Worm (Caenorhabditis elegans) whole organism, early embryonic: Measurements from ENCODE around the gene lgc-48.

Source experiments
- B0310.2 ChIP-seq: sonication (generic microtip); optimal IDR thresholded peaks from 2 replicates; lab custom pipeline; 2016; ENCODE audit warnings: mild to moderate bottlenecking, missing genetic modification characterization, missing compliant biosample characterization
- F13C5.2 ChIP-seq: sonication (generic microtip); optimal IDR thresholded peaks from 2 replicates; lab custom pipeline; 2017; ENCODE audit warnings: mild to moderate bottlenecking, missing genetic modification characterization, inconsistent platforms, missing compliant biosample characterization
- aly-1 ChIP-seq: sonication (generic microtip); optimal IDR thresholded peaks from 2 replicates; lab custom pipeline; 2016; ENCODE audit warnings: missing genetic modification characterization, missing compliant biosample characterization
- ama-1 ChIP-seq: fragments of 150-350 bp; optimal IDR thresholded peaks from 2 replicates; lab custom pipeline; 2014
- ceh-13 ChIP-seq: fragments of 200-800 bp; sonication (Bioruptor generic); optimal IDR thresholded peaks from 2 replicates; lab custom pipeline; 2018; ENCODE audit warnings: mild to moderate bottlenecking, missing genetic modification characterization, missing compliant biosample characterization
- ceh-36 ChIP-seq: sonication (generic microtip); optimal IDR thresholded peaks from 2 replicates; lab custom pipeline; 2016; ENCODE audit warnings: missing genetic modification characterization, inconsistent platforms, missing compliant biosample characterization
- ets-7 ChIP-seq: sonication (generic microtip); optimal IDR thresholded peaks from 2 replicates; lab custom pipeline; 2016; ENCODE audit warnings: missing genotype, missing genetic modification characterization, missing compliant biosample characterization
- flt-1 ChIP-seq: fragments of 200-800 bp; sonication (Bioruptor generic); IDR thresholded peaks from 2 replicates; pipeline ENCODE4 v1.3.6; 2022; ENCODE audit warnings: missing genetic modification characterization, missing compliant biosample characterization
- hmbx-1 ChIP-seq: sonication (generic microtip); optimal IDR thresholded peaks from 2 replicates; lab custom pipeline; 2016; ENCODE audit warnings: mild to moderate bottlenecking, missing genetic modification characterization, missing compliant biosample characterization
- hmg-4 ChIP-seq: fragments of 200-800 bp; sonication (Bioruptor generic); optimal IDR thresholded peaks from 2 replicates; lab custom pipeline; 2018; ENCODE audit warnings: mild to moderate bottlenecking, missing genetic modification characterization, missing compliant biosample characterization
- hnd-1 ChIP-seq: sonication (generic microtip); optimal IDR thresholded peaks from 2 replicates; lab custom pipeline; 2016; ENCODE audit warnings: missing genetic modification characterization, missing compliant biosample characterization
- pes-1 ChIP-seq: fragments of 200-800 bp; sonication (Bioruptor generic); IDR thresholded peaks from 2 replicates; pipeline ENCODE4 v1.3.6; 2022; ENCODE audit warnings: missing genetic modification reagents, missing genetic modification characterization, missing compliant biosample characterization
- scrt-1 ChIP-seq: fragments of 200-800 bp; sonication (Bioruptor generic); IDR thresholded peaks from 2 replicates; pipeline ENCODE4 v1.3.6; 2022; ENCODE audit warnings: missing genetic modification characterization, missing compliant biosample characterization
- sea-1 ChIP-seq: fragments of 200-800 bp; sonication (Bioruptor generic); conservative IDR thresholded peaks from 2 replicates; pipeline ENCODE4 v1.3.6; 2022; ENCODE audit warnings: missing genetic modification characterization, missing compliant biosample characterization
- tbx-11 ChIP-seq: fragments of 200-800 bp; sonication (Bioruptor generic); IDR thresholded peaks from 2 replicates; pipeline ENCODE4 v1.3.6; 2022; ENCODE audit warnings: missing genetic modification characterization, missing compliant biosample characterization
- tbx-37 ChIP-seq: fragments of 200-800 bp; sonication (Bioruptor generic); conservative IDR thresholded peaks from 2 replicates; pipeline ENCODE4 v1.3.6; 2022; ENCODE audit warnings: missing genetic modification reagents, missing genetic modification characterization, missing compliant biosample characterization
- tra-4 ChIP-seq: sonication (generic microtip); optimal IDR thresholded peaks from 2 replicates; lab custom pipeline; 2017; ENCODE audit warnings: missing genetic modification characterization, missing compliant biosample characterization

lgc-48 gene

DNA sequence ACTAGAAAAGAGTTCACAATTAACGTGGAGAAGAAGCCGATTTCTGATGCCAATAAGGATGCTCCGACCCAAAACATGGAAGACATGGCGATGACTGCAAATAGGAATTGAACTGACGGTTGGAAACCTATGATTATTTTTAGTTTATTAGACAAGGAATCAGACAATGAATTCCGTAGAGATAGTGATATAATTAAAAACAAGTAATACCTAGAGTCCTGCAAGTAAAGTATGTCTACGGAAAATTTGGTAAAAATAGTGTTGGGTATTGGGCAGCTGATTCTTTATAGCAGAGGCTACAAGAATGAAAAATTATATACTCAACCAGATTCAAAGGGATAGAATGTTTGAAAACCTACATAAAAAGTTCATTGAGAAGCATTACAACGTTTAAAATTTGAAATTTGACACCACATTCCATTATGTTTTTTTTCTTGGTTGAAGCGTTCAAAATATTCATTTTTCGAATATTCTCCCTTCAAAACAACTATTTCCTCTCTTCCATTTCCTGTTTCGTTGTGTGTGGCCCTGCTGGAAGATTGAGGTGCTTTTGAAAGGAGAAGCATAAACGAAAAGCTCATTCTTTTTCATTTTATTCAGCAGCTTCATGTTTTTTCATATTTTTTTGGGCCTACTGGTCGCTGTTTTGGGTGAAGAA is at the start of gene lgc-48, which contains the start of gene str-4:
Gene lgc-48, plus strand, starts transcription at position 608 of the 658 bp plus-strand sequence.
Gene str-4, minus strand, starts transcription at position 101 of the 658 bp plus-strand sequence.
- TF ChIP-seq ama-1 (lab: Kevin White, UChicago) (no peak), flt-1 (GFP tag; lab: Robert Waterston, UW) (no peak), ets-7 (tag; lab: Kevin White, UChicago) (no peak), tbx-11 (GFP tag; lab: Robert Waterston, UW) (no peak), tbx-37 (GFP tag; lab: Robert Waterston, UW) (no peak), hmbx-1 (tag; lab: Kevin White, UChicago) (no peak), scrt-1 (GFP tag; lab: Robert Waterston, UW) (no peak), pes-1 (GFP tag; lab: Robert Waterston, UW) (no peak), aly-1 (tag; lab: Kevin White, UChicago) (no peak), B0310.2 (tag; lab: Kevin White, UChicago) (no peak), hnd-1 (tag; lab: Kevin White, UChicago) (no peak)

DNA sequence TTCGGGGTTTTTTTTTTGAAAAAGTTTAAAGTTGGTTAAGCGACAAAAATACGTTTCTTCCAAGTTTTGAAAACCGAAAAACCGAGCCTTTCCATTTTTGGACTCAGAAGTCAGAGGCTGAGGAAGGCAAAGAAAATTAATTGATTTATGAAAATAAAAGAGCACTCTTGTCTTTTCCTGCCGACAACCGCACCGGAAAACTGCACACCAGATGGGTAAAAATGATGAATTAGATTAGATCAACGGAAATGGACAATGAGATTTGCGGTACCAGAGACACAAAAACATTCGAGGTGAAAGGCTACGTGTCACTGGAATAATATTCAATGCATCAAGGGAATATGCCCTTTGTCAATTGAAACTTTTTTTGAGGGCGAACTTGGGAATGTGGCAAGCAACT is 45.5 kb upstream of the lgc-48 start:
- TF ChIP-seq pes-1 (GFP tag; lab: Robert Waterston, UW) (no peak), flt-1 (GFP tag; lab: Robert Waterston, UW) (no peak), sea-1 (GFP tag; lab: Robert Waterston, UW) (no peak), F13C5.2 (no peak), ets-7 (tag; lab: Kevin White, UChicago) (no peak), aly-1 (tag; lab: Kevin White, UChicago) (no peak), tbx-11 (GFP tag; lab: Robert Waterston, UW) (no peak), ama-1 (lab: Kevin White, UChicago) (no peak), ceh-36 (no peak), hmg-4 (GFP tag; lab: Kevin White, UChicago) (no peak), tbx-37 (GFP tag; lab: Robert Waterston, UW) (no peak), hnd-1 (tag; lab: Kevin White, UChicago) (no peak), tra-4 (tag; lab: Kevin White, UChicago) (no peak), scrt-1 (GFP tag; lab: Robert Waterston, UW) (no peak), B0310.2 (tag; lab: Kevin White, UChicago) (no peak), hmbx-1 (tag; lab: Kevin White, UChicago) (no peak)

ce11 chrV:13295859-13296258 is 44.2 kb upstream of the lgc-48 start, which contains the start of gene uig-1:
TSS of gene uig-1 (minus strand) at chrV:13295978.
- TF ChIP-seq tra-4 (tag; lab: Kevin White, UChicago) = no peak
- no peak for TF ChIP-seq tbx-11 (GFP tag; lab: Robert Waterston, UW)
- no peak for TF ChIP-seq ama-1 (lab: Kevin White, UChicago)
- TF ChIP-seq ceh-13 = no peak
- TF ChIP-seq tbx-37 (GFP tag; lab: Robert Waterston, UW) = no peak
- TF ChIP-seq sea-1 (GFP tag; lab: Robert Waterston, UW) = no peak
- no peak for TF ChIP-seq pes-1 (GFP tag; lab: Robert Waterston, UW)
- TF ChIP-seq B0310.2 (tag; lab: Kevin White, UChicago) = no peak
- no peak for TF ChIP-seq hmg-4 (GFP tag; lab: Kevin White, UChicago)
- no peak for TF ChIP-seq aly-1 (tag; lab: Kevin White, UChicago)
- no peak for TF ChIP-seq F13C5.2
- TF ChIP-seq hmbx-1 (tag; lab: Kevin White, UChicago) = no peak
- TF ChIP-seq hnd-1 (tag; lab: Kevin White, UChicago) = no peak
- TF ChIP-seq ceh-36 = no peak

DNA sequence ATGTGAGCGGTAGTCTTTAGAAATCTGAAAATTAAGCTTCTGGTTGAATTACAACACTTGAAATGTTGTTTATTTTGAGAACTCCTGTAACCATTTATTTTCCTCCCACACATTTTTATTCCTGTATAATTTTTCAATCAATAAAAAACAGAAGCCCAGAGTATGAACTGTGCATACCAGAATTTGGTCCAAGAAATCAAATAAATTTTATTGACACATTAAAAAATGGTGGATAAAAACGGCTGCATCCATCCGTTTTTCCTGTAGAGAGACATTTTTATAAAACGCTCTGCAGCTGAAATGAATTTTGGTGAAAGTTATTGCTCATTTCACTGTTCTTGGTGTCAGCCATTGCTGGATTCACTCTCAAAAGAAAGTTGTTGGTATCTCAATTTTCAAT is 42.8 kb upstream of the lgc-48 start, which contains the start of gene C26E1.1:
Gene C26E1.1, plus strand, starts transcription at position 301 of the 400 bp plus-strand sequence.
- TF ChIP-seq tbx-37 (GFP tag; lab: Robert Waterston, UW) (no peak), F13C5.2 (no peak), sea-1 (GFP tag; lab: Robert Waterston, UW) (no peak), tra-4 (tag; lab: Kevin White, UChicago) (no peak)

DNA sequence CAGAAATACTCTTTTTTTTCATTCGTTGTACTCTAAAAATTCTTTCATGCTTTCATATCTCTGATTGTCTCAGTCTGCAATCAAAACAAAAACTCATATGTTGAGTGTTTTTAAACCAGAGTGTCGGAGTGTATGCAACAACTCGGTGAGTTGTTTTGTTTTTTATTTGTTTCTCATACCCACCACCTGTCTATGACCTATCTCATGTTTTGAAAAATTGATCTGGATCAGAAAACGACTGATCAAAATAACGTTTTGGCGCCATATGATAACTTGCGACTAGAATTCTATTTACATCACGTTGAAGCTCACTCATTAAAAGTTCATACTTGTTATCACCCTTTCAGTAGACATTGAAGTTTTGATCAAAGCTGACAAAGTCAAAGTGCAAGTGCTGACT is 41.3 kb upstream of the lgc-48 start:
- no peak for TF ChIP-seq hmg-4 (GFP tag; lab: Kevin White, UChicago)
- no peak for TF ChIP-seq sea-1 (GFP tag; lab: Robert Waterston, UW)
- TF ChIP-seq hnd-1 (tag; lab: Kevin White, UChicago) = no peak
- no peak for TF ChIP-seq ceh-13
- no peak for TF ChIP-seq hmbx-1 (tag; lab: Kevin White, UChicago)
- TF ChIP-seq ceh-36 = no peak

DNA sequence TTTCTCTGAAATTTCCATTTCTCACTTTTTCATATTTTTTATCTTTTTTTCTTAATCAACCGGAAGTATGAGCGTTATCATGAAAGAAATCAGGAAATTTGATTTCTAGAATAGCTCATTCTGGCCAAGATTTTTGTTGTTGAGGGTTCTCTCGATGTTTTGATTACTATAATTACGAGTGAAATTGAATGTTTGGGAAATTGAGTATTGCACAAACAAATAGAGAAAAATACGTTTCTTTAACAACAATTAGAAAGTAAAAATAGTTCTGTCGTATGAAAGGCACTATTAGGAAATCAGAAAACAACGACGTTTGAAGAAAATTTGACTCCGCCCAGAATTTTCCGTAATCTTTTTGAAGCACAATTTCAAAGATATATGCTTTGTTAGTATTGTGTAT is 40.6 kb upstream of the lgc-48 start:
- TF ChIP-seq ets-7 (tag; lab: Kevin White, UChicago) = no peak
- TF ChIP-seq sea-1 (GFP tag; lab: Robert Waterston, UW) = no peak
- no peak for TF ChIP-seq flt-1 (GFP tag; lab: Robert Waterston, UW)
- no peak for TF ChIP-seq tbx-11 (GFP tag; lab: Robert Waterston, UW)

ce11 chrV:13300492-13300891 is 39.5 kb upstream of the lgc-48 start:
- TF ChIP-seq B0310.2 (tag; lab: Kevin White, UChicago) (no peak), pes-1 (GFP tag; lab: Robert Waterston, UW) (no peak), ceh-36 (no peak)

ce11 chrV:13301443-13301842 is 38.6 kb upstream of the lgc-48 start, which contains the start of gene ceh-79:
TSS of gene ceh-79 (plus strand) at chrV:13301833.
- no peak for TF ChIP-seq ets-7 (tag; lab: Kevin White, UChicago)
- no peak for TF ChIP-seq F13C5.2
